Fruit fly (Drosophila melanogaster): Measurements from ENCODE around the gene MagR.

Gene MagR

DNA sequence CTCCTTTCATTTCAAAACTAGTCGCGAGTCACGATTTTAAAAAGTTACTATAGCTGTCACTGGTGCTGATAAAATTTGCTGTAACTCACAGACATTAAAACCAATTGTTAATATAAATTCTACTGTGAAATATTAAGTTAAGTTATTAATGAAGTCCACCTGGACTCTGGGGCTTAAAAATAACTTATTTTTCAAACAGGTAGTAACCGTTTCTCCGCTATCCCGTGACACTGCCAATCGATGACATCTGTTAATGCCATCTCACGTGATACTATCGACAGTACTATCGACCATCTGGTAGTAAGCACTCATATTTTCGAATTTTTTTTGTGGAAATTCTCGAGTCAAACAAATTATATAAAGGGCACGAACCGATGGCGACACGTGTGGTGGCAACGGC, at the start of gene MagR, which contains the start of gene CG12379:
Gene MagR (plus strand): TSS at position 276 of the 400 bp plus-strand sequence.
Gene CG12379 (minus strand): TSS at position 2 of the 400 bp plus-strand sequence.
- TF ChIP-seq Smox (GFP tag; optimal IDR thresholded peaks at IDR 0.05): peak; percentile 36
- TF ChIP-seq Hr39 (GFP tag; optimal IDR thresholded peaks at IDR 0.05): peak; percentile 66
- peak; percentile 8 for TF ChIP-seq Sox15 (GFP tag; optimal IDR thresholded peaks at IDR 0.05)
- peak; percentile 64 for TF ChIP-seq cyc (GFP tag; optimal IDR thresholded peaks at IDR 0.05)
- peak; percentile 37 for TF ChIP-seq OdsH (GFP tag; optimal IDR thresholded peaks at IDR 0.05)
- TF ChIP-seq CG11294 (GFP tag; IDR thresholded peaks at IDR 0.05): no peak
- no peak for TF ChIP-seq CG1621 (tag; optimal IDR thresholded peaks at IDR 0.05)
- peak; percentile 66 for TF ChIP-seq esn (GFP tag; optimal IDR thresholded peaks at IDR 0.05)
- TF ChIP-seq CG34406 (GFP tag; optimal IDR thresholded peaks at IDR 0.05): no peak
- TF ChIP-seq fkh (GFP tag; optimal IDR thresholded peaks at IDR 0.05): no peak
- TF ChIP-seq CG3919 (GFP tag; optimal IDR thresholded peaks at IDR 0.05): no peak
- TF ChIP-seq acj6 (GFP tag; optimal IDR thresholded peaks at IDR 0.05): no peak
- peak; percentile 77 for TF ChIP-seq Eip78C (GFP tag)
- peak; percentile 45 for TF ChIP-seq Ets21C (GFP tag; optimal IDR thresholded peaks at IDR 0.05)
- peak; percentile 32 for TF ChIP-seq CG10631 (GFP tag; optimal IDR thresholded peaks at IDR 0.05)
- peak; percentile 70 for TF ChIP-seq lz (GFP tag; optimal IDR thresholded peaks at IDR 0.05)
- peak; percentile 69 for TF ChIP-seq CG31627 (GFP tag; optimal IDR thresholded peaks at IDR 0.05)
- TF ChIP-seq CG32006 (GFP tag; optimal IDR thresholded peaks at IDR 0.05): peak; percentile 29
- TF ChIP-seq CG8119 (GFP tag; IDR thresholded peaks at IDR 0.05): 0 out of 3 replicates have a peak, but pooled peaks have one; percentile 12
- no peak for TF ChIP-seq CG16779 (tag; optimal IDR thresholded peaks at IDR 0.05)
- no peak for TF ChIP-seq CG6854 (GFP tag; optimal IDR thresholded peaks at IDR 0.05)
- TF ChIP-seq CG3032 (tag; optimal IDR thresholded peaks at IDR 0.05): peak; percentile 62
- TF ChIP-seq Sox102F (GFP tag; optimal IDR thresholded peaks at IDR 0.05): no peak
- TF ChIP-seq Eip75B (GFP tag; optimal IDR thresholded peaks at IDR 0.05): no peak
- peak; percentile 58 for TF ChIP-seq Gug (GFP tag; IDR thresholded peaks at IDR 0.05)
- no peak for TF ChIP-seq spab (GFP tag; optimal IDR thresholded peaks at IDR 0.05)
- TF ChIP-seq Met (GFP tag; optimal IDR thresholded peaks at IDR 0.05): peak; percentile 64
- TF ChIP-seq Eip93F (GFP tag; optimal IDR thresholded peaks at IDR 0.05): no peak
- no peak for TF ChIP-seq CG6792 (GFP tag; optimal IDR thresholded peaks at IDR 0.05)
- TF ChIP-seq CG6163 (GFP tag; IDR thresholded peaks at IDR 0.05): no peak
- peak; percentile 63 for TF ChIP-seq topi (GFP tag; optimal IDR thresholded peaks at IDR 0.05)
- TF ChIP-seq Sox14 (GFP tag; optimal IDR thresholded peaks at IDR 0.05): peak; percentile 18
- TF ChIP-seq eg (GFP tag; IDR thresholded peaks at IDR 0.05): 0 out of 3 replicates have a peak, but pooled peaks have one; percentile 33
- peak; percentile 25 for TF ChIP-seq Hr4 (GFP tag; optimal IDR thresholded peaks at IDR 0.05)
- TF ChIP-seq achi (GFP tag; optimal IDR thresholded peaks at IDR 0.05): peak; percentile 50
- peak; percentile 33 for TF ChIP-seq fd59A (GFP tag; optimal IDR thresholded peaks at IDR 0.05)
- TF ChIP-seq CG11902 (GFP tag; optimal IDR thresholded peaks at IDR 0.05): peak; percentile 27
- peak; percentile 84 for TF ChIP-seq svp (GFP tag)
- no peak for TF ChIP-seq fd85E (GFP tag; optimal IDR thresholded peaks at IDR 0.05)
- TF ChIP-seq Ets96B (tag; optimal IDR thresholded peaks at IDR 0.05): peak; percentile 41
- peak; percentile 57 for TF ChIP-seq pdm3 (GFP tag; optimal IDR thresholded peaks at IDR 0.05)
- no peak for TF ChIP-seq CG10669 (GFP tag; optimal IDR thresholded peaks at IDR 0.05)
- no peak for TF ChIP-seq ss (GFP tag; optimal IDR thresholded peaks at IDR 0.05)

DNA sequence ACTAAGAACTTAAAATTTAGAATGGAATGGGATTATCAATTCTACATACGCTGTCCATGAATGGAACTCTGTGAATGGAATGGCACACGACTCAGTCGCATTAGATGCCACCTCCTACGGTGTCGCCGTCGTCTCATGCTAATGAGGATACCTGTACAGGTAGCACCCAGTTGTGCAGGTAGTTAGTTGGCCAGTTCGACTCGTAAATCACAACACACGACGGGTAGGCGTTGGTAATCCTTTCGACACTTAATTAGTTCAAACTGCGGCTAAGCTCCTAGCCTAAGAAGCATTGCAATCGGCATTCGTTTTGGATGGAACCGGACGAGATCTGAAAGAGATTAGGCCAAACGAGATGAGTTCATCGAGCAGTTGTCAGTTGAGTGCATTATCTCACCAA, 49.7 kb upstream of the MagR start:
- TF ChIP-seq Hr39 (GFP tag; optimal IDR thresholded peaks at IDR 0.05): no peak
- no peak for TF ChIP-seq acj6 (GFP tag; optimal IDR thresholded peaks at IDR 0.05)
- no peak for TF ChIP-seq salr (GFP tag; optimal IDR thresholded peaks at IDR 0.05)
- no peak for TF ChIP-seq Hr38 (GFP tag; optimal IDR thresholded peaks at IDR 0.05)
- no peak for TF ChIP-seq dac (GFP tag; optimal IDR thresholded peaks at IDR 0.05)
- no peak for TF ChIP-seq CG8319 (GFP tag; optimal IDR thresholded peaks at IDR 0.05)
- TF ChIP-seq CG32006 (GFP tag; optimal IDR thresholded peaks at IDR 0.05): no peak
- no peak for TF ChIP-seq Eip93F (GFP tag; optimal IDR thresholded peaks at IDR 0.05)
- TF ChIP-seq cyc (GFP tag; optimal IDR thresholded peaks at IDR 0.05): no peak
- TF ChIP-seq Met (GFP tag; optimal IDR thresholded peaks at IDR 0.05): no peak
- no peak for TF ChIP-seq CG8119 (GFP tag; IDR thresholded peaks at IDR 0.05)
- no peak for TF ChIP-seq Gug (GFP tag; IDR thresholded peaks at IDR 0.05)
- no peak for TF ChIP-seq CG34406 (GFP tag; optimal IDR thresholded peaks at IDR 0.05)

Data from whole organism, prepupa.